Worm (Caenorhabditis elegans): ENCODE measurements around the gene sri-32.
"Not testable (repeated sequence)": the region's sequence is repeated elsewhere in the genome, so short reads cannot be mapped to it uniquely, and the experiment has no call there.

ce11 chrII:3184858-3185257, 30.6 kb upstream of the sri-32 start, which contains the start of gene sri-78:
- TF ChIP-seq skn-1 (tag; optimal IDR thresholded peaks at IDR 0.05); nhr-90 (tag; optimal IDR thresholded peaks at IDR 0.05; ENCODE audit: poor library complexity); unc-86 (tag; optimal IDR thresholded peaks at IDR 0.05); unc-130 (tag; optimal IDR thresholded peaks at IDR 0.05); ztf-11 (tag; optimal IDR thresholded peaks at IDR 0.05); lin-15B (tag; optimal IDR thresholded peaks at IDR 0.05); fkh-8 (tag; optimal IDR thresholded peaks at IDR 0.05): not testable (repeated sequence)

Data from whole organism, L1 larva.